Worm (Caenorhabditis elegans): Measurements from ENCODE around the gene apl-1.

Gene apl-1

DNA sequence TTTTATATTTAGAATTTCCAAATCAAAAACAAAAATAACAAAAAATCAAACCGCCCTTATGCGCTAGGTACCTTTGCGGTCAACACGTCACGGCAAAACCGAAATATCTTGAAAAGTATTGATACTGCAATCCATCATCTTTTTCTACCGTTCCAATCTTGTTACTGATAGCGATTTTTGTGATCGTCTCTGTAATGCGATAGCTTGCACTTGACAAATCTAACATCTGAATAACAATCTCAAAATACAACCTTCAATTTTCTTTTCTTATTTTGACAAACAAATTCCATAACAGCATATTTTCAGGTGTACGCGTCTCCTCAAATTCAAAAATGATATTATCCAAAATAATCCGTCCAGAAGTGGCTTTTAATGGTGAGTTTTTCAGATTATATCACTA is 17.3 kb upstream of the apl-1 start, which contains the start of gene tbc-7:
tbc-7 (plus strand) TSS at position 301 of the 400 bp plus-strand sequence.
- no peak for TF ChIP-seq B0336.3 (GFP tag; IDR thresholded peaks at IDR 0.05)
- no peak for TF ChIP-seq mcd-1 (GFP tag; IDR thresholded peaks at IDR 0.05)
- no peak for TF ChIP-seq F10E7.11 (tag; optimal IDR thresholded peaks at IDR 0.05)
- no peak for TF ChIP-seq hsf-1 (GFP tag; IDR thresholded peaks at IDR 0.05)
- no peak for TF ChIP-seq let-607 (tag; optimal IDR thresholded peaks at IDR 0.05)
- TF ChIP-seq F57C9.4 (tag; optimal IDR thresholded peaks at IDR 0.05) = no peak
- no peak for TF ChIP-seq tbx-9 (tag; optimal IDR thresholded peaks at IDR 0.05; ENCODE audit: borderline replicate concordance)
- TF ChIP-seq ets-4 (GFP tag; optimal IDR thresholded peaks at IDR 0.05) = no peak

DNA sequence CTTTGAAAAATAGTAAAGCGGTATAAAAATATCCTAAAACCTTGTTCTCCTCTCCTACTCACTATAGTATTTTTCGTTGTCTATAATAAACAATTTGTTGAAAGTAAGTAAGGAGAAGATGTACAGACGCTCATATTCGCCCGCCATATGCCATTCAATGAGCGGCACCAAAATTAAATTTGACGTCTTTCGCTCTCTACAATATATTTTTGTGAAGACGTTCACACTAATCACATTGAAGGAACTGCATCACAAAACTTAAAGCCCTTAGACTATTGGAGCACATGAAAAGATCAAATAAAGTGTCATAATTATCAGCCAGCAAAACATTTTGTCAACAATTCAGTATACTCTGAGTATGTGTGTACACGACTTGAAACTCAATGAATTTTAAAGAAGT is 15.1 kb upstream of the apl-1 start:
- TF ChIP-seq lir-1 (GFP tag; conservative IDR thresholded peaks at IDR 0.05) (no peak), hrde-1 (tag; optimal IDR thresholded peaks at IDR 0.05; ENCODE audit: borderline replicate concordance) (no peak), let-526 (GFP tag; IDR thresholded peaks at IDR 0.05) (no peak), akir-1 (GFP tag; optimal IDR thresholded peaks at IDR 0.05) (no peak), tbp1 (GFP tag; optimal IDR thresholded peaks at IDR 0.05) (no peak), C17E4.6 (GFP tag; IDR thresholded peaks at IDR 0.05) (no peak), F33H1.4 (GFP tag; IDR thresholded peaks at IDR 0.05) (no peak), madf-3 (GFP tag; IDR thresholded peaks at IDR 0.05) (no peak), rcor-1 (GFP tag; IDR thresholded peaks at IDR 0.05) (no peak), ztf-6 (GFP tag; IDR thresholded peaks at IDR 0.05) (no peak), ccch-3 (GFP tag; optimal IDR thresholded peaks at IDR 0.05) (no peak), madf-10 (tag; optimal IDR thresholded peaks at IDR 0.05) (no peak), xnd-1 (tag; optimal IDR thresholded peaks at IDR 0.05) (no peak), snpc-1.1 (tag; optimal IDR thresholded peaks at IDR 0.05; ENCODE audit: insufficient read depth) (no peak), nfyb-1 (GFP tag; IDR thresholded peaks at IDR 0.05) (no peak), cebp-1 (GFP tag; IDR thresholded peaks at IDR 0.05) (no peak), cebp-1 (tag; optimal IDR thresholded peaks at IDR 0.05) (no peak), dpl-1 (GFP tag; optimal IDR thresholded peaks at IDR 0.05) (no peak), lsy-27 (tag; optimal IDR thresholded peaks at IDR 0.05; ENCODE audit: borderline replicate concordance, insufficient read depth) (no peak), nfya-2 (GFP tag; IDR thresholded peaks at IDR 0.05) (no peak), fkh-3 (tag; optimal IDR thresholded peaks at IDR 0.05) (no peak)

DNA sequence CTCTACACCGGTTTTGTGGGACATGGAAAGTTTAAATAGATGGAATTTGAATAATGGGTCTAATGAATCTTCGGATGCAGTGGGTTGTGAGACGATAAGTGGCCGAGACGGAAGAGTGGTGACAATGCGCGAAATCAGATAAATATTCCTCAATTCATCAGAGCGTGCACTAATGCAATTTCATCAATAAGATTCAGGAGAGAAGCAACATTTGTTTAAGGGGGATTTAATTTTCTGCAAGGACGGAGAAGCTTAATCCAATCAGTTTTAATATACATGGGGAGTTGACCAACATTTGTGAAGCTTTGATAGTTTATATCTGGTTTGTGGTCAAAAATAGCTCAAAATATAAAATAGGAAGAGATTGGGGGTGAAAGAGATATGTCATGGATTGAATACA is 12.8 kb upstream of the apl-1 start:
- TF ChIP-seq somi-1 (GFP tag; optimal IDR thresholded peaks at IDR 0.05) = no peak

DNA sequence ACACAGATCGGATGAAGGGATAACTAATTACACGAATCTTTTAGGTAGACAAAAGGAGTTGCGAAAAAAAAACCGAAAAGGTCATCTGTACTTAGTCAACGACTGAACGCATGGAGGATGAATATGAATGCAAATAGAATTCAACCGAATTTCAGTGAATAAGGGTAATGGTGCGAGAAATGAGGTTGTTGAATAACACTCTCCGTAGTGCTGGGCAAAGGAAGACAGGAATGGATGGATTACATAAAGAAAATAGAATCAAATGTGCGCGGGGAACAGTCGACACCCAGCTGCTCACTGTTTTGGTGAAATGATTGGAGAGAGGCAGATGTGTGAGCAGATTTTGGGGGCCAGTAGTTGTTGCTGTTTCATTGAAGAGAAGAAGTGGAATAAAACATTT is 7.6 kb upstream of the apl-1 start:
- TF ChIP-seq mel-28 (tag; optimal IDR thresholded peaks at IDR 0.05; ENCODE audit: borderline replicate concordance) = no peak
- no peak for TF ChIP-seq tbp1 (GFP tag; optimal IDR thresholded peaks at IDR 0.05)
- no peak for TF ChIP-seq B0035.1 (tag; optimal IDR thresholded peaks at IDR 0.05)

DNA sequence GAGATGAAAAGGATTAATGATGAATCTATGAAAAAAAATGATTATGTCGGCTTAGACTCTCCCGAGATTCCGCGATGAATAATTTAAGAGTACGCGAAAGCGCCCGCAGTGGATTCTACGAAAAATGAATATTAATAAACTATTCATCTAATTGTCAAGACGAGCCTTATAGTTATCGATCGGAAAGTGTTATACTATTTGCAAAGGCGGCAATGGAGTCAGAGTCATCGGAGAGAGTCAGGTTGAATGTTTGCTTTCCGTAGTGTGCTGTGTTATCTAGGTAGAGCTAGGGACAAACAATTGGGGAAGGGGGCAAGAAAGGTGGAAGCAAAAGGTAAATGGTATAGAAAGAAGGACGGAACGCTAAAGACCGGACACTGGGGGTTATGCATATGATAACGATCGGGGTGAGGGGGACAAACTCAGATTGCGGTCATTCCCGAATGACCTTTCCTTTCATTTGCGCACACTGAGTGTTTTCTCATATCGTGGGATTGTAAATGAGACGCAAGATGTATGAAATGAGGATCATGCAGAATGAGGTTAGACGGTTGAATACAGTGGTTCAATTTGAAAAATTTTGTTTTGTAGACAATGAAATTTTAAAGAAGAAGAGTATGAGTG is 6.2 kb upstream of the apl-1 start:
- TF ChIP-seq lag-1 (GFP tag; IDR thresholded peaks at IDR 0.05) = no peak
- TF ChIP-seq ekl-4 (GFP tag; IDR thresholded peaks at IDR 0.05) = 0 out of 2 replicates have a peak, but pooled peaks have one; percentile 46
- TF ChIP-seq snpc-1.1 (tag; optimal IDR thresholded peaks at IDR 0.05; ENCODE audit: insufficient read depth) = no peak
- no peak for TF ChIP-seq rec-8 (tag; optimal IDR thresholded peaks at IDR 0.05)
- TF ChIP-seq hlh-12 (tag; optimal IDR thresholded peaks at IDR 0.05) = no peak
- no peak for TF ChIP-seq nhr-27 (tag; optimal IDR thresholded peaks at IDR 0.05)
- no peak for TF ChIP-seq dpl-1 (GFP tag; optimal IDR thresholded peaks at IDR 0.05)
- no peak for TF ChIP-seq lsy-27 (tag; optimal IDR thresholded peaks at IDR 0.05; ENCODE audit: borderline replicate concordance, insufficient read depth)
- no peak for TF ChIP-seq cebp-2 (GFP tag; IDR thresholded peaks at IDR 0.05)
- TF ChIP-seq attf-6 (GFP tag; IDR thresholded peaks at IDR 0.05) = 0 out of 2 replicates have a peak, but pooled peaks have one; percentile 9
- no peak for TF ChIP-seq lin-54 (GFP tag; optimal IDR thresholded peaks at IDR 0.05)

Measured in whole organism, young adult.